Fruit fly (Drosophila melanogaster) S2 (cell line): ENCODE data around the gene Ugt307A1.

Source experiments
- CG8478 ChIP-seq: fragments of >200 bp; optimal IDR thresholded peaks from 2 replicates; lab custom pipeline; 2018
- CTCF ChIP-seq, 2 experiments: fragments of >200 bp; optimal IDR thresholded peaks; 2 replicates each; lab custom pipeline; 2018

Ugt307A1 gene

DNA sequence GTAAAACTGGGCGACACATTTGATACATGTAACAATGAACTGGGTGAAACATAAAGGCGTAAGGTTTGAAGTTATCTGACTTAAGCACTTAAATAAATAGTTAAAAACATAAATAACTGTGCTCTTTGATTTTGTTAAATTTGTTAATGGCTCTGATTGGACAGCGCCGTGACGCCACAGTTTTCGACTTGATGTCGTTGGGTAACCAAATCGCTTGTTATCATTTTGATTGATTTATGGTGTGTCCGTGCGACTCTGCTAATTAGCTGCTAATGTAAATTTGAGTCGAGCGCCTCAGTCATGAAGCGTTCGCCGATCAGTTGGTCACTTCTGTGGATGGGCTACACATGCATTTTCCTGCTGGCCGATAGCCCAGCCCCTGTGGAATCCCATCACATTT is at the start of gene Ugt307A1:
Gene Ugt307A1 (plus strand): TSS at position 301 of the 400 bp plus-strand sequence.
- TF ChIP-seq CG8478 (lab: Kevin White, UChicago) (no peak), CTCF (optimal IDR thresholded peaks at IDR 0.05; lab: Kevin White, UChicago) (no peak)

DNA sequence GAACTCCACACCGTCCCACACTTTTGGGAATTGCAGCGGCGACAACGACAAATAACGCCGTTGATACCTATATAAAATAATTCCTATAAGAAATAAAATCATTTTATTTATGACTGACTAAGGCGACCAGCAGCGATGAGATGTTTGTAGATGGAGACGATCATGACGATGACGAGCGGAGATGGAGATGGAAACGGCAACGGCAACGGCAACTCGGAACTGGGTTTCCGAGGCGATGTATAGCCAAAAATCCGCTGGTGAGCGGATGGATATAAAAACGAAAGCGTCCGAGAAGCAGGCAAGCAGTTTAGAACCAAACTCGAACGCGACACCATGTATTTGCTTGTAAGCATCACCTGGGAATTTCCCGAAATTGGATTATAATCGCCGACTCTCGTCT is 46.4 kb upstream of the Ugt307A1 start, which contains the start of gene Pcp:
Gene Pcp (plus strand): TSS at position 301 of the 400 bp plus-strand sequence.
- TF ChIP-seq CG8478 (lab: Kevin White, UChicago) (no peak), CTCF (optimal IDR thresholded peaks at IDR 0.05; lab: Kevin White, UChicago) (no peak)

DNA sequence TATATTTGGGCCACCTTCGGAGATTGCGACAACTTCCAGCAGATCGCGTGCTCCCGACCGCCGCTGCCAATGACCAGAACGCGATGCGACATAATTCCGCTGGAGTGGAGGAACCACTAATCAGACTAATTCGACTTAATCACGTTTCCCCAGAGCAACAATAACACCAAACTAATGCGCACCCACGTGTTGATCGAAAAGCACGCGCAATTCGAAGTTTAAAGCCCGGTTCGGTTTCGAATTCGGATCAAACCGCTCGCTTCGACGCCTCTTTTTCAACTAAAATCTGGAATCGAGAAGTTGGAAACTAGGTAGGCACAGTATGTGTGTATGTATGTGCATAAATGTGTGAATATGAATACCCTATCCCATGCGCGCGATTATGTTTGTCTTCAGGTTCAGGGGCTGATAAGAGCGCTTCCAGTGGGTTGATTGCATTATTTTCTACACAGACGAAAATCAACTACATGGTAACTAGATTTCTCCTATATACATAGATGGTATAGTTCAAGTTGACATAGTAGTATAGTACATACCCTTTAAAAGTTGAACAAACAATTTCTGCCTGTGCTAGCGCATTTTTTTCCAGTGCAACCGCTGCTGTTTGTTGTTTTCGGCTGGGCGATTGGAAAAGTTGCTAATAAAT is 44.0 kb upstream of the Ugt307A1 start, which contains the start of gene Gart:
Gene Gart (minus strand): TSS at position 285 of the 646 bp plus-strand sequence.
- TF ChIP-seq CTCF (optimal IDR thresholded peaks at IDR 0.05; lab: Kevin White, UChicago): no peak
- TF ChIP-seq CG8478 (lab: Kevin White, UChicago): no peak

DNA sequence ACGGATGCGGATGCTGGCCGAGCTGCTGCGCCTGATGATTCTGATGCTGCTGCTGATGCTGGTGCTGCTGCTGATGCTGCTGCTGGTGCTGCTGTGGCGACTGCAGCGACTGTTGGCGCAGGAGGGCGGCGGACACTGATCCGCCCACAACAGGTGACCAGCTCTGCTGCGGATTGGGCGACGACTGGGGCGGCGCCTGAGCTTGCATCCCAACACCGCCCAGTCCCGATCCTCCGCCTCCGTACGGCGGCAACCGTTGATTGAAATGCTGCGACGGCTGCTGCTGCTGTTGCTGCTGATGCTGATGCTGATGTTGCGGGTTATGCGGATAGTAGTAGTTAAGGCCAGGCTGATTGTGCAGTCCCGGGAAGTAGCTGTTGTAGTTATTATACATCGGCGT is 42.5 kb upstream of the Ugt307A1 start:
- no peak for TF ChIP-seq CG8478 (lab: Kevin White, UChicago)

DNA sequence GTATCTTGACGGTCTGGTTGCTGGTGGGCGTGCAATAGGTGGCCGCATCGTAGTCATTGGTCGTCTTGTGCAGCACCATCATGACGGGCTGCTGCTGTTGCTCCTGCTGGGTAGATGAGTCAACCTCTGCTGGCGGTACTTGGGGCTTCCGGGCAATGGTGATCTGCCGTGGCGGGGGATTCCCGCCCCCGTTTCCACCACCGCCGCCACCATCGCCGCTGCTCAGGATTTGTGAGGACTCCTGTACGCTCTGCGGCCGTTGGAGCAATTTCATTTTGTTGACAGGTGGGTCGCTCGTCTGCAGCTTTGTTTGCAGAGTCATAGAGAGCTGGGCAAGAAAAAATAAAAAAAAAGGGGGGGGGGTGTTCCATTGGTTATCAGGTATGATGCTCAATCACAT is 41.5 kb upstream of the Ugt307A1 start:
- TF ChIP-seq CG8478 (lab: Kevin White, UChicago) (no peak), CTCF (optimal IDR thresholded peaks at IDR 0.05; lab: Kevin White, UChicago) (no peak)

DNA sequence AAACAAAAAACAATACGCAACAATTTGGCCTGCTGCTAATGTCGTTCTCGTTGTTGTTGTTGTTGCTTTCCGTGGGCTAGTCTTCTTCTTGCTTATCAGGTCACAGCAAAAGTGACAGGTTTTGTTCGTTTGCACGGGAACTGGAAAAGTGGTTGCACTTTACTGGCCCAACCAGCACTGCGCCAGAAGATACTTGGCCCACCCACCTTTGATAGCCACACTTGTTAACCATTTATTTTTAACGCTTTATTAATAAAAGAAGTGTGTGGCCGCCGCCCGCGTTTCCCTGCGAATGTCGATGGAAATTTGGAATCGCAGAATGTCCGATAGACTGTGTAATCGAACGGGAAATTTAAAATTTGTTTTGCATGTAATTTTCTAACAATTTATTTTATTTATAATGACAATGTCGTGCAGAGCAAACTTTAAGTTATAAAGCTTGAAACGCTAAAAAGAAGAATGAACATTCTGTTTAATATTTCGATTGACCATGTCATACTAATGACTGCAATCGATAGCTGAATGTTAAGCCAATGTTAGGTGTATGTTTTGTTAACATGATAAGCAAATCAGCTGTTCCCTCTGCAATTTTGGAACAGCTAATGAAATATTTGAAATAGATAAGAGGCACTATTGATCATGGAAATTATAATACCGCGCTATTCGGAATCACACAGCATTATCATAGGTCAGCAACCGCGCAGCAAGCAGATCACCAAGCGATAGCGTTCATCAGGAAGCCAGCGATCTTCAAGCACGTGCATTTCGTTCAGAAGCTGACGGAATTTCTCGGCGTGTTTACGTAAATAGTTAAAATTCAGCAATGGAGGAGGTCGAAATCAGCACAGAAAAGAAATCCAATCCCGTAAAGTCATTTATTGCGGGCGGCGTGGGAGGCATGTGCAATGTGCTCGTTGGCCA is 40.5 kb upstream of the Ugt307A1 start, which contains the start of the genes CG31908 and MME1:
Gene CG31908 (minus strand): TSS at position 402 of the 921 bp plus-strand sequence.
Gene MME1 (plus strand): TSS at position 539 of the 921 bp plus-strand sequence.
- TF ChIP-seq CG8478 (lab: Kevin White, UChicago) (no peak), CTCF (optimal IDR thresholded peaks at IDR 0.05; lab: Kevin White, UChicago) (no peak)

DNA sequence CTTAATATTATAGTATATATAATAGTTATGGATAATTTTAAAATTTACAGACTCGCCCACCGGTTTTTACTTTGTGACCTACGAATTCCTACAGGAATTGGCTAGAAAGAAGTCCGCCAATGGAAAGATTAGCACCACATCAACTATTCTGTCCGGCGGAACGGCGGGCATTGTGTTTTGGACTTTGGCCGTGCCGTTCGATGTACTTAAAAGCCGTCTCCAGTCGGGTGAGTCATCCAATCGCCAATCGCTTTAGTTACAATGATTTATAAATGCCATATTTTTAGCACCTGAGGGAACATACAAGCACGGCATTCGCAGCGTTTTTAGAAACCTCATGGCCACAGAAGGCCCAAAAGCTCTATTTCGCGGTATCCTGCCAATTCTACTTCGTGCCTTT is 39.3 kb upstream of the Ugt307A1 start:
- no peak for TF ChIP-seq CG8478 (lab: Kevin White, UChicago)
- no peak for TF ChIP-seq CTCF (optimal IDR thresholded peaks at IDR 0.05; lab: Kevin White, UChicago)

DNA sequence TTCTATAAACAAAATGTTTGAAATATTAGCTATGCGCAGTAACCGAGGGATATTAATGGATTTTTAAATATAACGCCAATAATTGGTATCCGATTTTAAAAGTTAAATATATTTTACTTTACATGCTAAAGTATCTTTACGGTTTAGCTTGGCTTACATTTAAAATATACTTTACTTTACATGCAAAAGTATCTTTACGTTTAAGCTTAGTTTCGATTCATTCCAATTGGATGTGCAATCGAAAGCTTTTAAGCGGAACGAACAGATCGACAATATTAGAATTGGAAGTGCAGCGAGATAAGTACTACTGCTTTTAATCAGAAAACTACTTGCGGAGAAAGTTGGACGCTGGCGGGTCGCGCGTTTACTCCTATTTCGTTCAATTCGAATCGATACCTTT is 38.8 kb upstream of the Ugt307A1 start:
- TF ChIP-seq CTCF (optimal IDR thresholded peaks at IDR 0.05; lab: Kevin White, UChicago) (no peak), CG8478 (lab: Kevin White, UChicago) (no peak)

DNA sequence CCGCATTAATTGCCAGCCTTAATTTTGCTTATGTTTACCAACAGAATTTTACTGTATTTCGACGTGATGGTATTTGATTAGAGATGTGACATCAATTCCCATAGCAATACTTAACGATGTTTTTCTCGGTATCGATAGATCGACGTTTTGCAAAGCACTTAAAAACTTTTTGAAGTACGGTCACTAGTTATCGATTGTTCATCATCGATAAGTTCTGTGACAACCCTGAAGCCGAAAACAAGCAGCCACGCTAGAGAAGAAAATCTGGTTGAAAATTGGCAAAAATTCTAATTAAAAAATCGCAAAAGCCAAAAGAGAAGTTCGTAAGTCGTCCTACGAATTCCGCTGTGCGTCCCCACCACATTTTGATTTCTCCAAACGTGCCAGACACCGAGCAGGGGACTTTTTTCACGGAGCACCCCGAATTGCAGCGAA is 35.2 kb upstream of the Ugt307A1 start, which contains the start of the genes Rab30 and Caper:
Gene Rab30 (minus strand): TSS at position 90 of the 435 bp plus-strand sequence.
Gene Caper (plus strand): TSS at position 205 of the 435 bp plus-strand sequence.
- TF ChIP-seq CTCF (optimal IDR thresholded peaks at IDR 0.05; lab: Kevin White, UChicago): peak in 1 of 2 experiments; percentile 32
- TF ChIP-seq CG8478 (lab: Kevin White, UChicago): no peak

DNA sequence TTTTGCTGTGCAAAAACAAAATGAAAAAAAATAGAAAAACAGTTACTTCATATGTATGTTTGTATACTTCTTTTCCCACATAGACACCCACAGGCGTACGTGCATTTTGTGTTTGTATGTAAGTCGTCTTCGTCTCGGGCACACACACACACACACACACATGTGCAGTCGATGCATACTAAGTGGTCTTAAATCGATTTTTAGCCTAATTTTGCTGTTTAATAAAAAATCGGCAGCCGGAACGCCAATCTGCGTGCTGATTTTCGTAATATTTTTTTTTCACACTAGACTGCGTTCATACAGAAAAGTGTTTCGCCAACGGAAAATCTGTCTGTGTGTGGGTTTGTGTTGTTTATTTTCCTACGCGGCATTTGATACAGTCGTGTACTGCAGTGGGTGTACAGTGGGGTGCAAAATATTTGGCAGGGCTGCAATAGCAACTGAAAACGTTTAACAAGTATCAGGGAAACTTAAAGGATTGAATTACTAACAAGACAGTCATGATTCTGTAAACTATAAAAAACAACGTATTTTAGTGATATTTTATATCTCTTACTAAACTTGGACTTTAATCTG is 34.6 kb upstream of the Ugt307A1 start:
- TF ChIP-seq CTCF (optimal IDR thresholded peaks at IDR 0.05; lab: Kevin White, UChicago) (no peak), CG8478 (lab: Kevin White, UChicago) (no peak)

DNA sequence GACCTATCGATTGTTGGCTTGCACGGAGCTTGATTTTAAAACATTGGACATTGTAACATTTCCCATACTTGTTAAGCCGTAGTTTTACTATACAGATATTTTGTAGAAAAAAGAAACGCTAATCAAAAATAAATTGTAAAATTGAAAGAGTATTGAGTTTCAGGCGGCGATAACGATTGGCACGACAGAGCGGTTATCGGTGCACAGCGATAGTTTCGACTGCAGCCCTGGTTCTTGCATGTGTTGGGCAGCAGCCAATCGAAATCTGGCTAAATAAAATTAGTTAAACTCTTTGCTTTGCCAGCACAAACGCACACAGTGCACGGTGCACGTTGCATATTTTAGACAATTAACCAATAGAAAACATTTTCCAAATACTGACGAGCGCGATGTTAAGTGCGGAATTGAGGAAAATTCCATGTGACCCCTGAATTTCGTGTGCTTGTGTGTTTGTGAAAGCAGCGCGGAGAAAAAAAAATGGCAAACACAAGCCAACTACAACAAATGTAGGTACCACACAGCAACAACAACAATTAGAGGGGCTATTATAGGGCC is 29.9 kb upstream of the Ugt307A1 start, which contains the start of gene milt:
Gene milt (plus strand): TSS at position 51 of the 555 bp plus-strand sequence.
- TF ChIP-seq CTCF (optimal IDR thresholded peaks at IDR 0.05; lab: Kevin White, UChicago) (peak; percentile 14 to 24), CG8478 (lab: Kevin White, UChicago) (no peak)

DNA sequence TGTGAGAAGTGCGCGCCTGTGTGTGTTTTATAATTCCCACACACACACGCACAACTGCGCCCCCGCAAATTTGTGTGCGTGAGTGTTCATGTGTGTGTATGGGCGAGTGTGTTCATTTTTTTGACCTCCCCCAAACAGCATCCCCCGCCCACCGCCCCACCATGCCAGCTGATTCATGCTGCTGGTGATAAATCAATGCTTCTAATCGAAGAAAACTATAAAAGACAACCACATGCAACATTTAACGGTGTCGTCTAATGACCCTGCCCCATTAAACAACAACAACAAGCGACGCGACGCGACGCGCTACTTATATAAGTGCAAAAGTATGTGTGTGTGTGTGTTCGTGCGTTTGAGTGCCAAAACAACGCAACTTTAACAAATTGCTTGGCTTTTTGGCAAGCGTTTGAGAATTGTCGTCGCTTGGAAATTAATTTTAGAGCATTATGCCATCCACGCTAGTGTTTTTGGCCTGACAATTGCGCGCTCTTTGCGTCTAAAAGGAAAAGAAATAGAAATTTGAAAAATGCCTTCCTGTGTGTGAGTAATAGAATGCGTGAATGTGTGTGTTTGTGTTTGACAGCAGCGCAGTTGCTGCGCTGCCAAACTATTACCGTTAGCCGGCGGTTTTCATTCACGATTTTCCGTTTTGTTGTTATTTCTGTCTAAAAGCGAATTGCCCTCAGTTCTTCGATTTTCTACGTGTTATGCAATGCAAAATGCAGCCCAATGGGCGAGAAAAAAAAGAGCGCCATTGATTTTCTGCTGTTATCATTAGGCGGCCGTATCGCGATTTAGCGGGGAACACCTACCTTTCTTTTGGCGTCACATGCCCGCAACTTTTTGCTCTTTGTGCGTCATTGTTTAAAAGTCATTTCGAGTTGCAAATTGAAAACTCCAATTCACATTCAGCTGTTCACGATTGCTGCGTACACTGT is 29.1 kb upstream of the Ugt307A1 start:
- TF ChIP-seq CG8478 (lab: Kevin White, UChicago): no peak
- no peak for TF ChIP-seq CTCF (optimal IDR thresholded peaks at IDR 0.05; lab: Kevin White, UChicago)

DNA sequence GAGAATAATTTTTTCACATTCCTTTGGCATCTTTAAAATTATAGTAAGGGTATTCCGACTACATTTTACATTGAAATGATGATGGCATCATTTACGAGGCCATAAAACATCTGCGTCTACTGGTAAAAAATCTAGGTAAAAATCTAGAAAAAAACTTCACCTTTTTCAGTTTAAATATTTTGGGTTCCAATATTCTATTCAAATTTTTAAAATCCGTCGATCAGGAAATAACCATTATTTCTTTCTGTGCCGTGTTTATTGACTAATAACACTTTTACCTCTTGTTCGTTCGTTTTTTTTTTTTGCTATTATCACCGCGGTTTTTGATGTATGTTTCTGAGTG is 28.5 kb upstream of the Ugt307A1 start:
- TF ChIP-seq CTCF (optimal IDR thresholded peaks at IDR 0.05; lab: Kevin White, UChicago) (no peak), CG8478 (lab: Kevin White, UChicago) (no peak)
